Fruit fly (Drosophila melanogaster) whole organism, embryonic: ENCODE measurements around the gene Gip.

ENCODE experiments used
- CG11560 ChIP-seq: fragments of 200-800 bp; sonication (Bioruptor generic); IDR thresholded peaks from 3 replicates; pipeline ENCODE4 v1.3.6; 2022; ENCODE audit warnings: missing biosample characterization, missing genetic modification characterization
- CG12155 ChIP-seq: fragments of 200-800 bp; sonication (Bioruptor generic); optimal IDR thresholded peaks from 3 replicates; lab custom pipeline; 2016; ENCODE audit warnings: missing biosample characterization, missing genetic modification characterization
- CG12391 ChIP-seq: fragments of 200-800 bp; sonication (Bioruptor generic); optimal IDR thresholded peaks from 3 replicates; lab custom pipeline; 2018; ENCODE audit warnings: missing biosample characterization, mild to moderate bottlenecking, missing genetic modification characterization, moderate library complexity
- CG13287 ChIP-seq: fragments of 200-800 bp; sonication (Bioruptor generic); IDR thresholded peaks from 2 replicates; pipeline ENCODE4 v1.3.6; 2022; ENCODE audit warnings: missing biosample characterization, missing genetic modification characterization; ENCODE audit not compliant: partially characterized antibody
- CG13775 ChIP-seq: fragments of 200-800 bp; sonication (Bioruptor generic); optimal IDR thresholded peaks from 3 replicates; lab custom pipeline; 2017; ENCODE audit warnings: missing biosample characterization, mild to moderate bottlenecking, missing genetic modification characterization
- CG15073 ChIP-seq: fragments of 200-800 bp; sonication (Bioruptor generic); optimal IDR thresholded peaks from 2 replicates; lab custom pipeline; 2016; ENCODE audit warnings: missing biosample characterization, missing genetic modification characterization
- CG15514 ChIP-seq: fragments of 200-800 bp; sonication (Bioruptor generic); optimal IDR thresholded peaks from 3 replicates; lab custom pipeline; 2017; ENCODE audit warnings: missing biosample characterization, missing genetic modification characterization, mild to moderate bottlenecking, moderate library complexity, missing genetic modification reagents
- CG2712 ChIP-seq: fragments of 200-800 bp; optimal IDR thresholded peaks from 3 replicates; lab custom pipeline; 2019; ENCODE audit warnings: missing biosample characterization, mild to moderate bottlenecking, missing genetic modification characterization, moderate library complexity
- CG3281 ChIP-seq: fragments of 200-800 bp; sonication (Bioruptor generic); optimal IDR thresholded peaks from 3 replicates; lab custom pipeline; 2017; ENCODE audit warnings: missing biosample characterization, mild to moderate bottlenecking, missing genetic modification characterization
- CG34376 ChIP-seq: fragments of 200-800 bp; sonication (Bioruptor generic); optimal IDR thresholded peaks from 2 replicates; lab custom pipeline; 2018; ENCODE audit warnings: missing biosample characterization, mild to moderate bottlenecking, missing genetic modification characterization
- CG3838 ChIP-seq: fragments of 200-800 bp; sonication (Bioruptor generic); optimal IDR thresholded peaks from 3 replicates; lab custom pipeline; 2016; ENCODE audit warnings: missing biosample characterization, missing genetic modification characterization
- CG4282 ChIP-seq: fragments of 200-800 bp; sonication (Bioruptor generic); optimal IDR thresholded peaks from 2 replicates; lab custom pipeline; 2016; ENCODE audit warnings: missing biosample characterization, missing genetic modification characterization
- CG8944 ChIP-seq: fragments of 200-800 bp; sonication (Bioruptor generic); optimal IDR thresholded peaks from 3 replicates; lab custom pipeline; 2016; ENCODE audit warnings: missing biosample characterization, missing genetic modification characterization
- CG9437 ChIP-seq: fragments of 200-800 bp; sonication (Bioruptor generic); optimal IDR thresholded peaks from 2 replicates; lab custom pipeline; 2018; ENCODE audit warnings: missing biosample characterization, mild to moderate bottlenecking, missing genetic modification characterization
- CG9609 ChIP-seq: fragments of 200-800 bp; sonication (Bioruptor generic); optimal IDR thresholded peaks from 3 replicates; lab custom pipeline; 2016; ENCODE audit warnings: missing biosample characterization, missing genetic modification characterization
- CoRest ChIP-seq: fragments of 200-800 bp; sonication (Bioruptor generic); optimal IDR thresholded peaks from 3 replicates; lab custom pipeline; 2018; ENCODE audit warnings: missing biosample characterization, mild to moderate bottlenecking, missing genetic modification characterization, moderate library complexity
- D19A ChIP-seq: fragments of 200-800 bp; optimal IDR thresholded peaks from 3 replicates; lab custom pipeline; 2019; ENCODE audit warnings: missing biosample characterization, mild to moderate bottlenecking, missing genetic modification characterization, moderate library complexity
- Dp ChIP-seq: fragments of 200-800 bp; sonication (Bioruptor generic); optimal IDR thresholded peaks from 2 replicates; lab custom pipeline; 2018; ENCODE audit warnings: missing biosample characterization, mild to moderate bottlenecking, missing genetic modification characterization, moderate library complexity
- Fer1 ChIP-seq: fragments of 200-800 bp; sonication (Bioruptor generic); optimal IDR thresholded peaks from 2 replicates; lab custom pipeline; 2017; ENCODE audit warnings: missing biosample characterization, mild to moderate bottlenecking, missing genetic modification characterization
- H2.0 ChIP-seq: fragments of 200-800 bp; sonication (Bioruptor generic); IDR thresholded peaks from 2 replicates; pipeline ENCODE4 v1.3.6; 2022; ENCODE audit warnings: missing biosample characterization, missing genetic modification characterization
- HLH4C ChIP-seq: fragments of 200-800 bp; sonication (Bioruptor generic); IDR thresholded peaks from 3 replicates; pipeline ENCODE4 v1.3.6; 2022; ENCODE audit warnings: missing biosample characterization, missing genetic modification characterization; ENCODE audit not compliant: partially characterized antibody
- HmgD ChIP-seq: fragments of 200-800 bp; sonication (Bioruptor generic); optimal IDR thresholded peaks from 3 replicates; lab custom pipeline; 2016; ENCODE audit warnings: missing biosample characterization, missing genetic modification characterization
- HmgZ ChIP-seq: fragments of 200-800 bp; sonication (Bioruptor generic); optimal IDR thresholded peaks from 2 replicates; lab custom pipeline; 2018; ENCODE audit warnings: missing biosample characterization, mild to moderate bottlenecking, missing genetic modification characterization
- Jarid2 ChIP-seq: fragments of 200-800 bp; sonication (Bioruptor generic); optimal IDR thresholded peaks from 3 replicates; lab custom pipeline; 2017; ENCODE audit warnings: mild to moderate bottlenecking, missing biosample characterization, missing genetic modification reagents, missing genetic modification characterization
- Kr ChIP-seq: fragments of 200-800 bp; sonication (Bioruptor generic); optimal IDR thresholded peaks from 2 replicates; lab custom pipeline; 2017; ENCODE audit warnings: missing biosample characterization, mild to moderate bottlenecking, missing genetic modification characterization
- Lhr ChIP-seq: fragments of 200-800 bp; sonication (Bioruptor generic); optimal IDR thresholded peaks from 3 replicates; lab custom pipeline; 2017; ENCODE audit warnings: mild to moderate bottlenecking, missing biosample characterization, missing genetic modification reagents, missing genetic modification characterization
- MESR4 ChIP-seq: fragments of 200-800 bp; sonication (Bioruptor generic); optimal IDR thresholded peaks from 2 replicates; lab custom pipeline; 2018; ENCODE audit warnings: missing biosample characterization, mild to moderate bottlenecking, missing genetic modification characterization, moderate library complexity
- Mrtf ChIP-seq: fragments of 200-800 bp; sonication (Bioruptor generic); IDR thresholded peaks from 3 replicates; pipeline ENCODE4 v1.3.6; 2022; ENCODE audit warnings: missing biosample characterization, missing genetic modification characterization
- Opbp ChIP-seq: fragments of 200-800 bp; sonication (Bioruptor generic); IDR thresholded peaks from 3 replicates; pipeline ENCODE4 v1.3.6; 2022; ENCODE audit warnings: missing biosample characterization, missing genetic modification characterization; ENCODE audit not compliant: partially characterized antibody
- YL-1 ChIP-seq: fragments of 200-800 bp; sonication (Bioruptor generic); optimal IDR thresholded peaks from 3 replicates; lab custom pipeline; 2017; ENCODE audit warnings: missing biosample characterization, mild to moderate bottlenecking, missing genetic modification characterization
- ap ChIP-seq: fragments of 200-800 bp; sonication (Bioruptor generic); IDR thresholded peaks from 2 replicates; pipeline ENCODE4 v1.3.6; 2022; ENCODE audit warnings: missing biosample characterization, missing genetic modification characterization
- bigmax ChIP-seq: fragments of 200-800 bp; sonication (Bioruptor generic); optimal IDR thresholded peaks from 2 replicates; lab custom pipeline; 2018; ENCODE audit warnings: missing biosample characterization, mild to moderate bottlenecking, missing genetic modification characterization
- cato ChIP-seq: fragments of 200-800 bp; sonication (Bioruptor generic); optimal IDR thresholded peaks from 2 replicates; lab custom pipeline; 2016; ENCODE audit warnings: missing biosample characterization, missing genetic modification characterization, borderline replicate concordance
- chinmo ChIP-seq: fragments of 200-800 bp; sonication (Bioruptor generic); IDR thresholded peaks from 4 replicates; pipeline ENCODE4 v1.3.6; 2022; ENCODE audit warnings: missing biosample characterization, missing genetic modification characterization; ENCODE audit not compliant: partially characterized antibody
- crc ChIP-seq: fragments of 200-800 bp; sonication (Bioruptor generic); optimal IDR thresholded peaks from 2 replicates; lab custom pipeline; 2016; ENCODE audit warnings: missing biosample characterization, missing genetic modification characterization
- crp ChIP-seq, 2 experiments: fragments of 200-800 bp; sonication (Bioruptor generic); optimal IDR thresholded peaks; 2 replicates in 1 of 2; 3 replicates in 1 of 2; lab custom pipeline; 2017; ENCODE audit warnings: missing biosample characterization in 2 of 2, missing genetic modification characterization in 2 of 2, mild to moderate bottlenecking in 1 of 2, moderate library complexity in 1 of 2
- insv ChIP-seq, 2 experiments: fragments of 200-800 bp; sonication (Bioruptor generic); optimal IDR thresholded peaks; 3 replicates each; lab custom pipeline; 2016 to 2018; ENCODE audit warnings: missing biosample characterization in 2 of 2, missing genetic modification characterization in 2 of 2
- jumu ChIP-seq: fragments of 200-800 bp; sonication (Bioruptor generic); optimal IDR thresholded peaks from 3 replicates; lab custom pipeline; 2016; ENCODE audit warnings: missing biosample characterization, missing genetic modification characterization
- mam ChIP-seq: fragments of 200-800 bp; sonication (Bioruptor generic); optimal IDR thresholded peaks from 3 replicates; lab custom pipeline; 2016; ENCODE audit warnings: missing biosample characterization, missing genetic modification characterization
- nerfin-2 ChIP-seq: fragments of 200-800 bp; sonication (Bioruptor generic); IDR thresholded peaks from 2 replicates; pipeline ENCODE4 v1.3.6; 2022; ENCODE audit warnings: missing biosample characterization, missing genetic modification characterization; ENCODE audit not compliant: partially characterized antibody
- nmo ChIP-seq: fragments of 200-800 bp; sonication (Bioruptor generic); optimal IDR thresholded peaks from 2 replicates; lab custom pipeline; 2018; ENCODE audit warnings: missing biosample characterization, mild to moderate bottlenecking, missing genetic modification characterization, moderate library complexity
- pum ChIP-seq: fragments of 200-800 bp; sonication (Bioruptor generic); optimal IDR thresholded peaks from 2 replicates; lab custom pipeline; 2016; ENCODE audit warnings: missing biosample characterization, missing genetic modification characterization
- pzg ChIP-seq: fragments of 200-800 bp; sonication (Bioruptor generic); optimal IDR thresholded peaks from 3 replicates; lab custom pipeline; 2018; ENCODE audit warnings: missing biosample characterization, mild to moderate bottlenecking, missing genetic modification characterization, moderate library complexity
- ranshi ChIP-seq: fragments of 200-800 bp; sonication (Bioruptor generic); IDR thresholded peaks from 2 replicates; pipeline ENCODE4 v1.3.6; 2022; ENCODE audit warnings: missing biosample characterization, missing genetic modification characterization
- rib ChIP-seq: fragments of 200-800 bp; sonication (Bioruptor generic); IDR thresholded peaks from 2 replicates; pipeline ENCODE4 v1.3.6; 2022; ENCODE audit warnings: missing biosample characterization, missing genetic modification characterization
- sna ChIP-seq: fragments of 200-800 bp; sonication (Bioruptor generic); IDR thresholded peaks from 2 replicates; pipeline ENCODE4 v1.3.6; 2022; ENCODE audit warnings: missing biosample characterization, missing genetic modification characterization; ENCODE audit not compliant: partially characterized antibody
- so ChIP-seq: fragments of 200-800 bp; sonication (Bioruptor generic); IDR thresholded peaks from 3 replicates; pipeline ENCODE4 v1.3.6; 2022; ENCODE audit warnings: missing biosample characterization, missing genetic modification characterization
- unc-4 ChIP-seq: fragments of 200-800 bp; sonication (Bioruptor generic); IDR thresholded peaks from 2 replicates; pipeline ENCODE4 v1.3.6; 2022; ENCODE audit warnings: missing biosample characterization, missing genetic modification characterization; ENCODE audit not compliant: partially characterized antibody
- wek ChIP-seq: fragments of 200-800 bp; sonication (Bioruptor generic); optimal IDR thresholded peaks from 3 replicates; lab custom pipeline; 2018; ENCODE audit warnings: missing biosample characterization, mild to moderate bottlenecking, missing genetic modification characterization, moderate library complexity
- yki ChIP-seq: fragments of >200 bp; optimal IDR thresholded peaks from 3 replicates; lab custom pipeline; 2018

Gip gene

DNA sequence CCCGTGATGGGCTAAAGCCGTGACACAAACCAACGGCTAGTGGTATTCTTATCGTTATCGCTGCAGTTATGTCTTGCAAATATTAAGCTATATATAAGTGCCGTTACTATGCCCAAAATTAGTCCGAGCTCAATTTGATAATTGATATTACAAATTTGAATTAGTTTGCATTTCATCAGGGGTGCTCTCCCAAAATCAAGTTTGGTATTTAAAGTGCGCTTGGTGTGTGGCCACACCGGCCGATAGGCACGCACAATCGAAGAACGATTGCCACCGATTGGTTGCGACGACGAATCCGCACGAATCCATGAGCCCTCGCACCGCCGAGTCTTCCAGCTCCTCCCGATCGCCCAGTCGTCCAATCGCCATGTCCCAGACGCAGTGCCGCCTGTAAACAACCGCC is 38.1 kb upstream of the Gip start, which contains the start of gene CG17841:
Gene CG17841, plus strand, starts transcription at position 252 of the 403 bp plus-strand sequence.
- TF ChIP-seq HLH4C (GFP tag; lab: Robert Waterston, UW) (peak; percentile 65), Kr (no peak), Lhr (GFP tag; lab: Kevin White, UChicago) (peak; percentile 76), H2.0 (GFP tag; lab: Robert Waterston, UW) (no peak), CG3838 (GFP tag; lab: Kevin White, UChicago) (no peak), CG13775 (peak; percentile 8), Fer1 (GFP tag; lab: Kevin White, UChicago) (peak; percentile 5), sna (0 out of 2 replicates have a peak, but pooled peaks have one; percentile 29), pum (GFP tag; lab: Kevin White, UChicago) (no peak), chinmo (0 out of 4 replicates have a peak, but pooled peaks have one; percentile 26), so (GFP tag; lab: Robert Waterston, UW) (0 out of 3 replicates have a peak, but pooled peaks have one; percentile 19), nerfin-2 (GFP tag; lab: Robert Waterston, UW) (peak; percentile 44; the same call in 1 of the 2 replicates), bigmax (no peak), CG13287 (GFP tag; lab: Robert Waterston, UW) (peak; percentile 58), CG15073 (no peak), Mrtf (GFP tag; lab: Robert Waterston, UW) (no peak), CG9609 (peak; percentile 17), CG8944 (GFP tag; lab: Kevin White, UChicago) (no peak), rib (no peak), wek (peak; percentile 95), crc (GFP tag; lab: Kevin White, UChicago) (no peak), CG34376 (GFP tag; lab: Kevin White, UChicago) (no peak), D19A (tag; lab: Kevin White, UChicago) (no peak), ap (GFP tag; lab: Robert Waterston, UW) (no peak), CG3281 (no peak), cato (GFP tag; lab: Kevin White, UChicago) (no peak), CG15514 (peak; percentile 66), YL-1 (GFP tag; lab: Kevin White, UChicago) (peak; percentile 42), MESR4 (peak; percentile 81), ranshi (GFP tag; lab: Robert Waterston, UW) (no peak), CG12391 (peak; percentile 15), Dp (GFP tag; lab: Kevin White, UChicago) (peak; percentile 83), crp (GFP tag; optimal IDR thresholded peaks at IDR 0.05; lab: Kevin White, UChicago) (peak in 1 of 2 experiments; percentile 11), pzg (GFP tag; lab: Kevin White, UChicago) (peak; percentile 89), Jarid2 (GFP tag; lab: Kevin White, UChicago) (peak; percentile 27), CG4282 (GFP tag; lab: Kevin White, UChicago) (no peak), yki (no peak), CG9437 (GFP tag; lab: Kevin White, UChicago) (no peak), HmgD (no peak), CoRest (tag; lab: Kevin White, UChicago) (peak; percentile 48), CG12155 (GFP tag; lab: Kevin White, UChicago) (no peak), HmgZ (peak; percentile 43), nmo (peak; percentile 46), CG2712 (peak; percentile 31), unc-4 (GFP tag; lab: Robert Waterston, UW) (peak; percentile 62), CG11560 (tag; lab: Robert Waterston, UW) (peak; percentile 72; the same call in 2 of the 3 replicates), mam (GFP tag; lab: Kevin White, UChicago) (no peak), insv (GFP tag; optimal IDR thresholded peaks at IDR 0.05; lab: Kevin White, UChicago) (peak in 1 of 2 experiments; percentile 15), Opbp (GFP tag; lab: Robert Waterston, UW) (0 out of 3 replicates have a peak, but pooled peaks have one; percentile 50), jumu (GFP tag; lab: Kevin White, UChicago) (no peak)
